Fruit fly (Drosophila melanogaster) whole organism, embryonic: ENCODE results near the gene Vm26Ab.

Source experiments
- Bdp1 ChIP-seq: fragments of 200-800 bp; sonication (Bioruptor generic); optimal IDR thresholded peaks from 3 replicates; lab custom pipeline; 2016; ENCODE audit warnings: missing biosample characterization, missing genetic modification characterization
- CG10209 ChIP-seq: fragments of 200-800 bp; sonication (Bioruptor generic); optimal IDR thresholded peaks from 3 replicates; lab custom pipeline; 2017; ENCODE audit warnings: missing biosample characterization, mild to moderate bottlenecking, missing genetic modification characterization, missing genetic modification reagents
- CG1024 ChIP-seq: fragments of 200-800 bp; sonication (Bioruptor generic); IDR thresholded peaks from 2 replicates; pipeline ENCODE4 v1.3.6; 2022; ENCODE audit warnings: missing biosample characterization, missing genetic modification characterization
- CG10274 ChIP-seq: fragments of 200-800 bp; sonication (Bioruptor generic); optimal IDR thresholded peaks from 3 replicates; lab custom pipeline; 2017; ENCODE audit warnings: missing biosample characterization, mild to moderate bottlenecking, missing genetic modification characterization
- CG10321 ChIP-seq: fragments of 200-800 bp; sonication (Bioruptor generic); IDR thresholded peaks from 2 replicates; pipeline ENCODE4 v1.3.6; 2022; ENCODE audit warnings: missing biosample characterization, missing genetic modification characterization
- CG11085 ChIP-seq: fragments of 200-800 bp; sonication (Bioruptor generic); IDR thresholded peaks from 2 replicates; pipeline ENCODE4 v1.3.6; 2022; ENCODE audit warnings: missing biosample characterization, missing genetic modification characterization
- CG12659 ChIP-seq: fragments of 200-800 bp; sonication (Bioruptor generic); optimal IDR thresholded peaks from 3 replicates; lab custom pipeline; 2017; ENCODE audit warnings: mild to moderate bottlenecking, missing biosample characterization, missing genetic modification reagents, missing genetic modification characterization
- CG13296 ChIP-seq: fragments of 200-800 bp; sonication (Bioruptor generic); optimal IDR thresholded peaks from 3 replicates; lab custom pipeline; 2018; ENCODE audit warnings: missing biosample characterization, mild to moderate bottlenecking, missing genetic modification characterization
- CG15696 ChIP-seq: fragments of 200-800 bp; sonication (Bioruptor generic); optimal IDR thresholded peaks from 2 replicates; lab custom pipeline; 2019; ENCODE audit warnings: missing biosample characterization, mild to moderate bottlenecking, missing genetic modification characterization, moderate library complexity
- CG17385 ChIP-seq: fragments of 200-800 bp; sonication (Bioruptor generic); optimal IDR thresholded peaks from 3 replicates; lab custom pipeline; 2018; ENCODE audit warnings: missing biosample characterization, mild to moderate bottlenecking, missing genetic modification characterization
- CG2875 ChIP-seq: fragments of 200-800 bp; sonication (Bioruptor generic); optimal IDR thresholded peaks from 2 replicates; lab custom pipeline; 2017; ENCODE audit warnings: missing biosample characterization, mild to moderate bottlenecking, missing genetic modification characterization, missing genetic modification reagents
- CG3065 ChIP-seq: fragments of 200-800 bp; sonication (Bioruptor generic); optimal IDR thresholded peaks from 2 replicates; lab custom pipeline; 2016; ENCODE audit warnings: missing biosample characterization, missing genetic modification characterization
- CG31224 ChIP-seq: fragments of 200-800 bp; sonication (Bioruptor generic); IDR thresholded peaks from 2 replicates; pipeline ENCODE4 v1.3.6; 2022; ENCODE audit warnings: missing biosample characterization, missing genetic modification characterization
- CG34422 ChIP-seq: fragments of 200-800 bp; sonication (Bioruptor generic); IDR thresholded peaks from 3 replicates; pipeline ENCODE4 v1.3.6; 2022; ENCODE audit warnings: missing biosample characterization, missing genetic modification characterization
- CG3726 ChIP-seq: fragments of 200-800 bp; sonication (Bioruptor generic); IDR thresholded peaks from 3 replicates; pipeline ENCODE4, ENCODE4 v1.3.6; 2022; ENCODE audit warnings: missing biosample characterization, missing genetic modification characterization
- CG3847 ChIP-seq: fragments of 200-800 bp; sonication (Bioruptor generic); IDR thresholded peaks from 2 replicates; pipeline ENCODE4 v1.3.6; 2022; ENCODE audit warnings: missing biosample characterization, missing genetic modification characterization
- CG4707 ChIP-seq: fragments of 200-800 bp; sonication (Bioruptor generic); optimal IDR thresholded peaks from 2 replicates; lab custom pipeline; 2018; ENCODE audit warnings: missing biosample characterization, mild to moderate bottlenecking, missing genetic modification characterization, moderate library complexity
- CG4854 ChIP-seq: fragments of 200-800 bp; sonication (Bioruptor generic); optimal IDR thresholded peaks from 2 replicates; lab custom pipeline; 2016; ENCODE audit warnings: missing biosample characterization, missing genetic modification characterization, inconsistent platforms
- CG7556 ChIP-seq: fragments of 200-800 bp; sonication (Bioruptor generic); optimal IDR thresholded peaks from 2 replicates; lab custom pipeline; 2017; ENCODE audit warnings: missing biosample characterization, mild to moderate bottlenecking, missing genetic modification characterization
- CG8765 ChIP-seq: fragments of 200-800 bp; sonication (Bioruptor generic); IDR thresholded peaks from 2 replicates; pipeline ENCODE4 v1.3.6; 2022; ENCODE audit warnings: missing biosample characterization, missing genetic modification characterization
- CG9797 ChIP-seq: fragments of 200-800 bp; sonication (Bioruptor generic); optimal IDR thresholded peaks from 3 replicates; lab custom pipeline; 2018; ENCODE audit warnings: missing biosample characterization, mild to moderate bottlenecking, missing genetic modification characterization
- CG9817 ChIP-seq: fragments of 200-800 bp; sonication (Bioruptor generic); optimal IDR thresholded peaks from 2 replicates; lab custom pipeline; 2018; ENCODE audit warnings: missing biosample characterization, mild to moderate bottlenecking, missing genetic modification characterization, moderate library complexity
- Camta ChIP-seq: fragments of 200-800 bp; sonication (Bioruptor generic); optimal IDR thresholded peaks from 2 replicates; lab custom pipeline; 2016; ENCODE audit warnings: missing biosample characterization, missing genetic modification characterization
- CkIIα-i1 ChIP-seq: fragments of 200-800 bp; sonication (Bioruptor generic); IDR thresholded peaks from 2 replicates; pipeline ENCODE4 v1.3.6; 2022; ENCODE audit warnings: missing biosample characterization, missing genetic modification characterization
- Dp ChIP-seq: fragments of 200-800 bp; sonication (Bioruptor generic); optimal IDR thresholded peaks from 2 replicates; lab custom pipeline; 2018; ENCODE audit warnings: missing biosample characterization, mild to moderate bottlenecking, missing genetic modification characterization, moderate library complexity
- Dref ChIP-seq: fragments of 200-800 bp; sonication (Bioruptor generic); IDR thresholded peaks from 2 replicates; pipeline ENCODE4 v1.3.6; 2022; ENCODE audit warnings: missing biosample characterization, missing genetic modification characterization
- ERR ChIP-seq: fragments of 200-800 bp; sonication (Bioruptor generic); optimal IDR thresholded peaks from 2 replicates; lab custom pipeline; 2016; ENCODE audit warnings: missing biosample characterization, missing genetic modification characterization
- Fer1 ChIP-seq: fragments of 200-800 bp; sonication (Bioruptor generic); optimal IDR thresholded peaks from 2 replicates; lab custom pipeline; 2017; ENCODE audit warnings: missing biosample characterization, mild to moderate bottlenecking, missing genetic modification characterization
- HLH54F ChIP-seq: fragments of 200-800 bp; sonication (Bioruptor generic); optimal IDR thresholded peaks from 3 replicates; lab custom pipeline; 2016; ENCODE audit warnings: missing biosample characterization, missing genetic modification characterization
- Hr39 ChIP-seq: fragments of >200 bp; optimal IDR thresholded peaks from 2 replicates; lab custom pipeline; 2017
- PHDP ChIP-seq: fragments of 200-800 bp; sonication (Bioruptor generic); optimal IDR thresholded peaks from 3 replicates; lab custom pipeline; 2018; ENCODE audit warnings: missing biosample characterization, mild to moderate bottlenecking, missing genetic modification characterization, moderate library complexity
- Pdp1 ChIP-seq, 2 experiments: fragments of 200-800 bp; sonication (Bioruptor generic); optimal IDR thresholded peaks; 3 replicates each; lab custom pipeline; 2016; ENCODE audit warnings: missing biosample characterization in 2 of 2, missing genetic modification characterization in 2 of 2, mild to moderate bottlenecking in 1 of 2, moderate library complexity in 1 of 2
- Side ChIP-seq: fragments of 200-800 bp; sonication (Bioruptor generic); optimal IDR thresholded peaks from 2 replicates; lab custom pipeline; 2016; ENCODE audit warnings: missing biosample characterization, missing genetic modification characterization
- ab ChIP-seq: fragments of 200-800 bp; sonication (Bioruptor generic); optimal IDR thresholded peaks from 2 replicates; lab custom pipeline; 2016; ENCODE audit warnings: missing biosample characterization, missing genetic modification characterization
- ac ChIP-seq: fragments of 200-800 bp; sonication (Bioruptor generic); optimal IDR thresholded peaks from 3 replicates; lab custom pipeline; 2017; ENCODE audit warnings: missing biosample characterization, mild to moderate bottlenecking, missing genetic modification characterization
- btn ChIP-seq: fragments of 200-800 bp; sonication (Bioruptor generic); optimal IDR thresholded peaks from 2 replicates; lab custom pipeline; 2016; ENCODE audit warnings: missing biosample characterization, missing genetic modification characterization
- corto ChIP-seq: fragments of 200-800 bp; sonication (Bioruptor generic); optimal IDR thresholded peaks from 2 replicates; lab custom pipeline; 2016; ENCODE audit warnings: missing biosample characterization, mild to moderate bottlenecking, missing genetic modification characterization, moderate library complexity
- crol ChIP-seq: fragments of 200-800 bp; sonication (Bioruptor generic); IDR thresholded peaks from 2 replicates; pipeline ENCODE4 v1.3.6; 2022; ENCODE audit warnings: missing biosample characterization, missing genetic modification characterization
- ems ChIP-seq: fragments of 200-800 bp; sonication (Bioruptor generic); optimal IDR thresholded peaks from 3 replicates; lab custom pipeline; 2016; ENCODE audit warnings: missing biosample characterization, missing genetic modification characterization
- ewg ChIP-seq: fragments of 200-800 bp; sonication (Bioruptor generic); optimal IDR thresholded peaks from 3 replicates; lab custom pipeline; 2017; ENCODE audit warnings: mild to moderate bottlenecking, missing biosample characterization, missing genetic modification reagents, missing genetic modification characterization
- gce ChIP-seq: fragments of 200-800 bp; sonication (Bioruptor generic); IDR thresholded peaks from 3 replicates; pipeline ENCODE4 v1.3.6; 2022; ENCODE audit warnings: missing biosample characterization, missing genetic modification characterization
- gt ChIP-seq: fragments of 200-800 bp; sonication (Bioruptor generic); IDR thresholded peaks from 2 replicates; pipeline ENCODE4 v1.3.6; 2022; ENCODE audit warnings: missing biosample characterization, missing genetic modification characterization
- insv ChIP-seq, 2 experiments: fragments of 200-800 bp; sonication (Bioruptor generic); optimal IDR thresholded peaks; 3 replicates each; lab custom pipeline; 2016 to 2018; ENCODE audit warnings: missing biosample characterization in 2 of 2, missing genetic modification characterization in 2 of 2
- salm ChIP-seq: fragments of 200-800 bp; sonication (Bioruptor generic); optimal IDR thresholded peaks from 2 replicates; lab custom pipeline; 2018; ENCODE audit warnings: missing biosample characterization, mild to moderate bottlenecking, missing genetic modification characterization
- scrt ChIP-seq: fragments of 200-800 bp; sonication (Bioruptor generic); optimal IDR thresholded peaks from 2 replicates; lab custom pipeline; 2018; ENCODE audit warnings: missing biosample characterization, mild to moderate bottlenecking, missing genetic modification characterization, moderate library complexity
- sna ChIP-seq: fragments of 200-800 bp; sonication (Bioruptor generic); IDR thresholded peaks from 2 replicates; pipeline ENCODE4 v1.3.6; 2022; ENCODE audit warnings: missing biosample characterization, missing genetic modification characterization; ENCODE audit not compliant: partially characterized antibody
- so ChIP-seq: fragments of 200-800 bp; sonication (Bioruptor generic); IDR thresholded peaks from 3 replicates; pipeline ENCODE4 v1.3.6; 2022; ENCODE audit warnings: missing biosample characterization, missing genetic modification characterization
- toy ChIP-seq: fragments of 200-800 bp; sonication (Bioruptor generic); IDR thresholded peaks from 2 replicates; pipeline ENCODE4 v1.3.6; 2022; ENCODE audit warnings: missing biosample characterization, missing genetic modification characterization
- twi ChIP-seq: fragments of 200-800 bp; optimal IDR thresholded peaks from 2 replicates; lab custom pipeline; 2019; ENCODE audit warnings: missing biosample characterization, mild to moderate bottlenecking, missing genetic modification characterization, moderate library complexity
- unc-4 ChIP-seq: fragments of 200-800 bp; sonication (Bioruptor generic); IDR thresholded peaks from 2 replicates; pipeline ENCODE4 v1.3.6; 2022; ENCODE audit warnings: missing biosample characterization, missing genetic modification characterization; ENCODE audit not compliant: partially characterized antibody
- wdn ChIP-seq: fragments of 200-800 bp; sonication (Bioruptor generic); IDR thresholded peaks from 2 replicates; pipeline ENCODE4 v1.3.6; 2022; ENCODE audit warnings: missing biosample characterization, missing genetic modification characterization
- zfh1 ChIP-seq: fragments of 200-800 bp; sonication (Bioruptor generic); IDR thresholded peaks from 3 replicates; pipeline ENCODE4 v1.3.6; 2022; ENCODE audit warnings: missing biosample characterization, missing genetic modification characterization

The Vm26Ab gene

dm6 chr2L:5974122-5974521 lies 17.3 kb downstream of the Vm26Ab start (continued):
- TF ChIP-seq CG4707 (GFP tag; lab: Kevin White, UChicago) (peak; percentile 65), CG2875 (GFP tag; lab: Kevin White, UChicago) (peak; percentile 61), CG3726 (GFP tag; lab: Robert Waterston, UW) (peak; percentile 31; the same call in 1 of the 3 replicates), CG17385 (peak; percentile 67), CG9817 (peak; percentile 40), zfh1 (no peak), CG13296 (GFP tag; lab: Kevin White, UChicago) (peak; percentile 79), CG9797 (GFP tag; lab: Kevin White, UChicago) (no peak), ERR (GFP tag; lab: Kevin White, UChicago) (no peak), toy (GFP tag; lab: Robert Waterston, UW) (no peak), Bdp1 (no peak), unc-4 (no peak), CG3065 (GFP tag; lab: Kevin White, UChicago) (no peak), PHDP (tag; lab: Kevin White, UChicago) (peak; percentile 71), btn (no peak), ab (GFP tag; lab: Kevin White, UChicago) (no peak), gce (GFP tag; lab: Robert Waterston, UW) (peak; percentile 63; the same call in 2 of the 3 replicates), Side (GFP tag; lab: Kevin White, UChicago) (no peak), HLH54F (GFP tag; lab: Kevin White, UChicago) (no peak), Fer1 (GFP tag; lab: Kevin White, UChicago) (peak; percentile 77), CG12659 (GFP tag; lab: Kevin White, UChicago) (peak; percentile 58), insv (GFP tag; optimal IDR thresholded peaks at IDR 0.05; lab: Kevin White, UChicago) (peak in 1 of 2 experiments; percentile 55), crol (GFP tag; lab: Robert Waterston, UW) (no peak), Dref (GFP tag; lab: Robert Waterston, UW) (no peak), scrt (GFP tag; lab: Kevin White, UChicago) (peak; percentile 63), corto (GFP tag; lab: Kevin White, UChicago) (no peak), CG4854 (peak; percentile 27), Pdp1 (GFP tag; optimal IDR thresholded peaks at IDR 0.05; lab: Kevin White, UChicago) (peak in 1 of 2 experiments; percentile 4), CG10321 (no peak), wdn (GFP tag; lab: Robert Waterston, UW) (peak; percentile 49; the same call in 1 of the 2 replicates), CG7556 (peak; percentile 58), salm (tag; lab: Kevin White, UChicago) (peak; percentile 45), CG10274 (GFP tag; lab: Kevin White, UChicago) (no peak), CG11085 (GFP tag; lab: Robert Waterston, UW) (no peak), Hr39 (lab: Kevin White, UChicago) (no peak), CG15696 (peak; percentile 58), CG8765 (GFP tag; lab: Robert Waterston, UW) (no peak), ems (no peak), CG34422 (peak; percentile 20; the same call in 1 of the 3 replicates), twi (no peak), CG1024 (GFP tag; lab: Robert Waterston, UW) (peak; percentile 45; the same call in 1 of the 2 replicates), ewg (GFP tag; lab: Kevin White, UChicago) (peak; percentile 14), Dp (GFP tag; lab: Kevin White, UChicago) (no peak), Camta (GFP tag; lab: Kevin White, UChicago) (peak; percentile 11), ac (GFP tag; lab: Kevin White, UChicago) (no peak), CkIIα-i1 (GFP tag; lab: Robert Waterston, UW) (no peak), CG3847 (GFP tag; lab: Robert Waterston, UW) (no peak), so (GFP tag; lab: Robert Waterston, UW) (peak; percentile 38; the same call in 1 of the 3 replicates), gt (GFP tag; lab: Robert Waterston, UW) (no peak), CG10209 (GFP tag; lab: Kevin White, UChicago) (peak; percentile 74), CG31224 (no peak), sna (GFP tag; lab: Robert Waterston, UW) (no peak)
